Worm (Caenorhabditis elegans): ENCODE results near the gene che-12.

DNA sequence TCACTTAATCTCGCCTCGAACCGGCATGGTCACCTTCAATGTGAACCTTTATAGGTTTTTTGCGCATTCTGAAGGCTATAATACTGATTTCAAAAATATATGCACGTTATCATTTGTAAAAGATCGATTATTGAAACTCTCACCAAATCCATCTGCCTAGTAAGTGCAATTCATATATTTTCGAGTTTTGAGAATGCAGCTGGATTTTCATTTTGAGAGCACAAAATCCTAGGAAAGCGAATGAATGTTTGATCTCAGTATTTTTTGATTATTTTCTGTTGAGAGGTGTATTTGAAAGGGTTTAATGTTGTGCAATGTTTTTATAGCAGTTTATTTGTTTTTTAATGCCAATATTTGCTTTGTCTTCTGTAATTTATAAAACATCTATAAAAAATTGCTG is 31.1 kb downstream of the che-12 start:
- TF ChIP-seq ceh-28 (tag; optimal IDR thresholded peaks at IDR 0.05) (no peak), ceh-62 (tag; optimal IDR thresholded peaks at IDR 0.05) (no peak), egl-27 (tag; optimal IDR thresholded peaks at IDR 0.05) (no peak), fos-1 (tag; optimal IDR thresholded peaks at IDR 0.05) (no peak), zfp-3 (GFP tag; conservative IDR thresholded peaks at IDR 0.05) (no peak)

All from whole organism, L4 larva.